Fruit fly (Drosophila melanogaster) whole organism, embryonic: ENCODE results near the gene CG6048.

ENCODE experiments used
- Atf-2 ChIP-seq: fragments of 200-800 bp; sonication (Bioruptor generic); optimal IDR thresholded peaks from 2 replicates; lab custom pipeline; 2016; ENCODE audit warnings: missing biosample characterization, missing genetic modification characterization
- Bteb2 ChIP-seq: fragments of 200-800 bp; sonication (Bioruptor generic); optimal IDR thresholded peaks from 2 replicates; lab custom pipeline; 2016; ENCODE audit warnings: missing biosample characterization, missing genetic modification characterization
- CG10321 ChIP-seq: fragments of 200-800 bp; sonication (Bioruptor generic); IDR thresholded peaks from 2 replicates; pipeline ENCODE4 v1.3.6; 2022; ENCODE audit warnings: missing biosample characterization, missing genetic modification characterization
- CG10431 ChIP-seq: fragments of 200-800 bp; sonication (Bioruptor generic); optimal IDR thresholded peaks from 3 replicates; lab custom pipeline; 2018; ENCODE audit warnings: missing biosample characterization, mild to moderate bottlenecking, missing genetic modification characterization
- CG10543 ChIP-seq: fragments of 200-800 bp; sonication (Bioruptor generic); optimal IDR thresholded peaks from 3 replicates; lab custom pipeline; 2017; ENCODE audit warnings: missing biosample characterization, mild to moderate bottlenecking, missing genetic modification characterization, moderate library complexity
- CG11504 ChIP-seq: fragments of 200-800 bp; sonication (Bioruptor generic); optimal IDR thresholded peaks from 3 replicates; lab custom pipeline; 2019; ENCODE audit warnings: missing biosample characterization, mild to moderate bottlenecking, missing genetic modification characterization, moderate library complexity
- CG13424 ChIP-seq: fragments of 200-800 bp; sonication (Bioruptor generic); optimal IDR thresholded peaks from 2 replicates; lab custom pipeline; 2019; ENCODE audit warnings: missing biosample characterization, mild to moderate bottlenecking, missing genetic modification characterization, moderate library complexity
- CG17612 ChIP-seq: fragments of 200-800 bp; sonication (Bioruptor generic); IDR thresholded peaks from 2 replicates; pipeline ENCODE4 v1.3.6; 2022; ENCODE audit warnings: missing biosample characterization, missing genetic modification characterization
- CG17829 ChIP-seq: fragments of 200-800 bp; optimal IDR thresholded peaks from 2 replicates; lab custom pipeline; 2019; ENCODE audit warnings: missing biosample characterization, mild to moderate bottlenecking, missing genetic modification characterization, moderate library complexity
- CG18262 ChIP-seq: fragments of 200-800 bp; optimal IDR thresholded peaks from 3 replicates; lab custom pipeline; 2019; ENCODE audit warnings: missing biosample characterization, mild to moderate bottlenecking, missing genetic modification characterization, moderate library complexity
- CG2875 ChIP-seq: fragments of 200-800 bp; sonication (Bioruptor generic); optimal IDR thresholded peaks from 2 replicates; lab custom pipeline; 2017; ENCODE audit warnings: missing biosample characterization, mild to moderate bottlenecking, missing genetic modification characterization, missing genetic modification reagents
- CG2889 ChIP-seq: fragments of 200-800 bp; sonication (Bioruptor generic); IDR thresholded peaks from 3 replicates; pipeline ENCODE4 v1.3.6; 2022; ENCODE audit warnings: missing biosample characterization, missing genetic modification characterization
- CG31365 ChIP-seq: fragments of 200-800 bp; sonication (Bioruptor generic); optimal IDR thresholded peaks from 2 replicates; lab custom pipeline; 2018; ENCODE audit warnings: missing biosample characterization, mild to moderate bottlenecking, missing genetic modification characterization
- CG3995 ChIP-seq: fragments of 200-800 bp; sonication (Bioruptor generic); optimal IDR thresholded peaks from 3 replicates; lab custom pipeline; 2016; ENCODE audit warnings: missing biosample characterization, missing genetic modification characterization
- CG4328 ChIP-seq: fragments of 200-800 bp; sonication (Bioruptor generic); optimal IDR thresholded peaks from 3 replicates; lab custom pipeline; 2017; ENCODE audit warnings: missing biosample characterization, missing genetic modification reagents, missing genetic modification characterization
- CG4360 ChIP-seq: fragments of 200-800 bp; sonication (Bioruptor generic); IDR thresholded peaks from 2 replicates; pipeline ENCODE4 v1.3.6; 2022; ENCODE audit warnings: missing biosample characterization, missing genetic modification characterization
- CG4404 ChIP-seq: fragments of 200-800 bp; sonication (Bioruptor generic); IDR thresholded peaks from 2 replicates; pipeline ENCODE4 v1.3.6; 2022; ENCODE audit warnings: missing biosample characterization, missing genetic modification characterization
- CG6654 ChIP-seq: fragments of 200-800 bp; sonication (Bioruptor generic); optimal IDR thresholded peaks from 2 replicates; lab custom pipeline; 2017; ENCODE audit warnings: missing biosample characterization, mild to moderate bottlenecking, missing genetic modification characterization
- CG6854 ChIP-seq: fragments of 200-800 bp; sonication (Bioruptor generic); optimal IDR thresholded peaks from 3 replicates; lab custom pipeline; 2017; ENCODE audit warnings: missing biosample characterization, mild to moderate bottlenecking, missing genetic modification characterization
- CG7786 ChIP-seq: fragments of 200-800 bp; sonication (Bioruptor generic); optimal IDR thresholded peaks from 2 replicates; lab custom pipeline; 2016; ENCODE audit warnings: missing biosample characterization, missing genetic modification characterization
- CoRest ChIP-seq: fragments of 200-800 bp; sonication (Bioruptor generic); optimal IDR thresholded peaks from 3 replicates; lab custom pipeline; 2018; ENCODE audit warnings: missing biosample characterization, mild to moderate bottlenecking, missing genetic modification characterization, moderate library complexity
- D19A ChIP-seq: fragments of 200-800 bp; optimal IDR thresholded peaks from 3 replicates; lab custom pipeline; 2019; ENCODE audit warnings: missing biosample characterization, mild to moderate bottlenecking, missing genetic modification characterization, moderate library complexity
- Deaf1 ChIP-seq: fragments of 200-800 bp; optimal IDR thresholded peaks from 3 replicates; lab custom pipeline; 2019; ENCODE audit warnings: missing biosample characterization, mild to moderate bottlenecking, missing genetic modification characterization, moderate library complexity
- Doc2 ChIP-seq: fragments of 200-800 bp; sonication (Bioruptor generic); IDR thresholded peaks from 2 replicates; pipeline ENCODE4 v1.3.6; 2022; ENCODE audit warnings: missing biosample characterization, missing genetic modification characterization
- GATAe ChIP-seq: fragments of 200-800 bp; sonication (Bioruptor generic); conservative IDR thresholded peaks from 2 replicates; pipeline ENCODE4 v1.3.6; 2022; ENCODE audit warnings: missing biosample characterization, missing genetic modification characterization
- HLH54F ChIP-seq: fragments of 200-800 bp; sonication (Bioruptor generic); optimal IDR thresholded peaks from 3 replicates; lab custom pipeline; 2016; ENCODE audit warnings: missing biosample characterization, missing genetic modification characterization
- HLHmδ ChIP-seq: fragments of 200-800 bp; sonication (Bioruptor generic); optimal IDR thresholded peaks from 2 replicates; lab custom pipeline; 2018; ENCODE audit warnings: missing biosample characterization, mild to moderate bottlenecking, missing genetic modification characterization, moderate library complexity
- Hr3 ChIP-seq: fragments of 200-800 bp; sonication (Bioruptor generic); optimal IDR thresholded peaks from 3 replicates; lab custom pipeline; 2016; ENCODE audit warnings: missing biosample characterization, missing genetic modification characterization
- Hr78 ChIP-seq, 2 experiments: fragments of 200-800 bp in 1 of 2; fragments of >200 bp in 1 of 2; sonication (Bioruptor generic) in 1 of 2; optimal IDR thresholded peaks; 2 replicates each; lab custom pipeline; 2017 to 2019; ENCODE audit warnings: missing biosample characterization in 2 of 2, missing genetic modification characterization in 2 of 2, mild to moderate bottlenecking in 1 of 2, moderate library complexity in 1 of 2
- Hsf ChIP-seq: fragments of 200-800 bp; sonication (Bioruptor generic); optimal IDR thresholded peaks from 3 replicates; lab custom pipeline; 2016; ENCODE audit warnings: missing biosample characterization, missing genetic modification characterization
- Mes4 ChIP-seq: fragments of 200-800 bp; sonication (Bioruptor generic); optimal IDR thresholded peaks from 2 replicates; lab custom pipeline; 2016; ENCODE audit warnings: missing biosample characterization, missing genetic modification characterization
- Side ChIP-seq: fragments of 200-800 bp; sonication (Bioruptor generic); optimal IDR thresholded peaks from 2 replicates; lab custom pipeline; 2016; ENCODE audit warnings: missing biosample characterization, missing genetic modification characterization
- Six4 ChIP-seq: fragments of 200-800 bp; sonication (Bioruptor generic); optimal IDR thresholded peaks from 2 replicates; lab custom pipeline; 2016; ENCODE audit warnings: missing biosample characterization, missing genetic modification characterization
- Spps ChIP-seq: fragments of 200-800 bp; sonication (Bioruptor generic); optimal IDR thresholded peaks from 2 replicates; lab custom pipeline; 2018; ENCODE audit warnings: missing biosample characterization, mild to moderate bottlenecking, missing genetic modification characterization
- Xbp1 ChIP-seq: fragments of 200-800 bp; sonication (Bioruptor generic); optimal IDR thresholded peaks from 3 replicates; lab custom pipeline; 2016; ENCODE audit warnings: missing biosample characterization, mild to moderate bottlenecking, missing genetic modification characterization
- fd96Cb ChIP-seq: fragments of 200-800 bp; sonication (Bioruptor generic); optimal IDR thresholded peaks from 2 replicates; lab custom pipeline; 2018; ENCODE audit warnings: missing biosample characterization, mild to moderate bottlenecking, missing genetic modification characterization, moderate library complexity
- hb ChIP-seq: fragments of 200-800 bp; sonication (Bioruptor generic); IDR thresholded peaks from 3 replicates; pipeline ENCODE4 v1.3.6; 2022; ENCODE audit warnings: missing biosample characterization, missing genetic modification characterization; ENCODE audit not compliant: partially characterized antibody
- her ChIP-seq: fragments of 200-800 bp; sonication (Bioruptor generic); optimal IDR thresholded peaks from 2 replicates; lab custom pipeline; 2016; ENCODE audit warnings: missing biosample characterization, missing genetic modification characterization
- lov ChIP-seq, 2 experiments: fragments of 200-800 bp in 1 of 2; fragments of >200 bp in 1 of 2; sonication (Bioruptor generic) in 1 of 2; IDR thresholded peaks in 1 of 2; optimal IDR thresholded peaks in 1 of 2; 2 replicates in 1 of 2; 3 replicates in 1 of 2; pipeline versions ENCODE4 v1.3.6 to Lab custom; 2017 to 2022; ENCODE audit warnings: missing biosample characterization in 1 of 2, missing genetic modification characterization in 1 of 2
- maf-S ChIP-seq: fragments of 200-800 bp; sonication (Bioruptor generic); optimal IDR thresholded peaks from 2 replicates; lab custom pipeline; 2016; ENCODE audit warnings: missing biosample characterization, missing genetic modification characterization
- mam ChIP-seq: fragments of 200-800 bp; sonication (Bioruptor generic); optimal IDR thresholded peaks from 3 replicates; lab custom pipeline; 2016; ENCODE audit warnings: missing biosample characterization, missing genetic modification characterization
- mld ChIP-seq: fragments of 200-800 bp; sonication (Bioruptor generic); IDR thresholded peaks from 3 replicates; pipeline ENCODE4 v1.3.6; 2022; ENCODE audit warnings: missing biosample characterization, missing genetic modification characterization; ENCODE audit not compliant: partially characterized antibody
- nom ChIP-seq: fragments of 200-800 bp; sonication (Bioruptor generic); optimal IDR thresholded peaks from 2 replicates; lab custom pipeline; 2017; ENCODE audit warnings: missing biosample characterization, missing genetic modification characterization, mild to moderate bottlenecking, moderate library complexity, missing genetic modification reagents
- org-1 ChIP-seq: fragments of 200-800 bp; sonication (Bioruptor generic); optimal IDR thresholded peaks from 2 replicates; lab custom pipeline; 2017; ENCODE audit warnings: missing biosample characterization, missing genetic modification characterization
- pb ChIP-seq: fragments of 200-800 bp; sonication (Bioruptor generic); optimal IDR thresholded peaks from 3 replicates; lab custom pipeline; 2016; ENCODE audit warnings: missing biosample characterization, missing genetic modification characterization
- ranshi ChIP-seq: fragments of 200-800 bp; sonication (Bioruptor generic); IDR thresholded peaks from 2 replicates; pipeline ENCODE4 v1.3.6; 2022; ENCODE audit warnings: missing biosample characterization, missing genetic modification characterization
- slou ChIP-seq: fragments of 200-800 bp; sonication (Bioruptor generic); optimal IDR thresholded peaks from 3 replicates; lab custom pipeline; 2016; ENCODE audit warnings: missing biosample characterization, missing genetic modification characterization
- sna ChIP-seq: fragments of 200-800 bp; sonication (Bioruptor generic); IDR thresholded peaks from 2 replicates; pipeline ENCODE4 v1.3.6; 2022; ENCODE audit warnings: missing biosample characterization, missing genetic modification characterization; ENCODE audit not compliant: partially characterized antibody
- tap ChIP-seq: fragments of 200-800 bp; optimal IDR thresholded peaks from 3 replicates; lab custom pipeline; 2019; ENCODE audit warnings: missing biosample characterization, mild to moderate bottlenecking, missing genetic modification characterization, moderate library complexity
- wdn ChIP-seq: fragments of 200-800 bp; sonication (Bioruptor generic); IDR thresholded peaks from 2 replicates; pipeline ENCODE4 v1.3.6; 2022; ENCODE audit warnings: missing biosample characterization, missing genetic modification characterization

The CG6048 gene

DNA sequence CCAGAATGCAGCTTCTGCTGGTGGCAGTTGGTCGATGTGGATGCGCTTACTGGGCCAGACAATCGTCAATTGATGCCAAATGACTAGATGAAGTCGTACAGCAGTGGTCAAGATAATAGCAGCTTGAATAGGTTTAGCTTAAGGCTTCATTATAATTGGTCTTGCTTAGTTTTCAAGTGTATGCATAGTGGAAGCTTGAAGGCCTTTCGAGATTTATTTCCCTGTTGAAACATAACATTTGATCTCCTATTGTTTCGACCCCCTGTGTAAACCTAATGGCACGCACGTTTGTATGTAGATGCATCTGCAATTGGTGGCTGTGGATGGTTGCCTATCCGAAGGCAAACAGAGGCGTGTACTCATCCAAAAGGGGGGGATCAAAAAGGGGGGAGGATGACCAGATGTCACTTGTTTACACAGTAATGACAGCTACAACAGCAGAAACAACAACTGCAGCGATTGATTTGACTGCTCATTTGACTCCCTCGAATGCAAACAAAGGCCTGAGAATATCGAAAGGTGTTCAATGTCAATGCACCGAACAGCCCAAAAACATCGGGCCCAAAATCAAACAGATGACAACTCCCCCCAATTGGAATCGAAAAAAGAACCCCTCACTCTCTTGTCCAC is 15.8 kb downstream of the CG6048 start (continued):
- TF ChIP-seq CG6854 (GFP tag; lab: Kevin White, UChicago) (no peak), Xbp1 (peak; percentile 31), wdn (GFP tag; lab: Robert Waterston, UW) (no peak), CG10321 (GFP tag; lab: Robert Waterston, UW) (no peak), Deaf1 (tag; lab: Kevin White, UChicago) (no peak), fd96Cb (tag; lab: Kevin White, UChicago) (peak; percentile 49), mam (GFP tag; lab: Kevin White, UChicago) (no peak), maf-S (no peak), CG10543 (GFP tag; lab: Kevin White, UChicago) (no peak), CG7786 (GFP tag; lab: Kevin White, UChicago) (peak; percentile 4), org-1 (GFP tag; lab: Kevin White, UChicago) (no peak), CG31365 (tag; lab: Kevin White, UChicago) (no peak), HLHmδ (GFP tag; lab: Kevin White, UChicago) (no peak), slou (no peak), Bteb2 (no peak), hb (GFP tag; lab: Robert Waterston, UW) (no peak), Doc2 (0 out of 2 replicates have a peak, but pooled peaks have one; percentile 15), CG11504 (tag; lab: Kevin White, UChicago) (peak; percentile 61), CG10431 (GFP tag; lab: Kevin White, UChicago) (no peak), CG4328 (no peak), CG2875 (peak; percentile 32), Hsf (GFP tag; lab: Kevin White, UChicago) (peak; percentile 10), HLH54F (GFP tag; lab: Kevin White, UChicago) (no peak), CoRest (no peak), tap (tag; lab: Kevin White, UChicago) (no peak), lov (optimal IDR thresholded peaks at IDR 0.05; lab: Kevin White, UChicago) (no peak), lov (GFP tag; IDR thresholded peaks at IDR 0.05; lab: Robert Waterston, UW) (no peak), D19A (tag; lab: Kevin White, UChicago) (no peak), CG6654 (GFP tag; lab: Kevin White, UChicago) (no peak), CG3995 (no peak), Hr78 (GFP tag; optimal IDR thresholded peaks at IDR 0.05; lab: Kevin White, UChicago) (no peak), her (GFP tag; lab: Kevin White, UChicago) (no peak), CG18262 (tag; lab: Kevin White, UChicago) (peak; percentile 65), Side (no peak), Six4 (GFP tag; lab: Kevin White, UChicago) (peak; percentile 35), CG2889 (GFP tag; lab: Robert Waterston, UW) (no peak), pb (no peak), ranshi (GFP tag; lab: Robert Waterston, UW) (no peak), CG17829 (tag; lab: Kevin White, UChicago) (peak; percentile 32), Atf-2 (GFP tag; lab: Kevin White, UChicago) (no peak), Spps (tag; lab: Kevin White, UChicago) (no peak), CG4360 (GFP tag; lab: Robert Waterston, UW) (0 out of 2 replicates have a peak, but pooled peaks have one; percentile 26), Hr3 (GFP tag; lab: Kevin White, UChicago) (no peak), CG4404 (GFP tag; lab: Robert Waterston, UW) (no peak), Mes4 (GFP tag; lab: Kevin White, UChicago) (no peak), sna (no peak), GATAe (no peak), mld (GFP tag; lab: Robert Waterston, UW) (no peak), CG17612 (no peak), nom (GFP tag; lab: Kevin White, UChicago) (no peak), CG13424 (tag; lab: Kevin White, UChicago) (no peak)
